Worm (Caenorhabditis elegans): ENCODE results near the gene C24A3.1.

ce11 chrX:8987828-8988227 is 11.0 kb upstream of the C24A3.1 start, which contains the start of gene twk-18:
- TF ChIP-seq ref-1 (GFP tag; conservative IDR thresholded peaks at IDR 0.05) (no peak), ztf-29 (GFP tag; IDR thresholded peaks at IDR 0.05) (no peak), med-1 (GFP tag; optimal IDR thresholded peaks at IDR 0.05; ENCODE audit: insufficient read depth) (no peak), tab-1 (GFP tag; IDR thresholded peaks at IDR 0.05) (no peak), T22C8.4 (GFP tag; IDR thresholded peaks at IDR 0.05) (no peak), flt-1 (GFP tag; IDR thresholded peaks at IDR 0.05) (no peak), klf-2 (GFP tag; conservative IDR thresholded peaks at IDR 0.05) (no peak), cog-1 (tag; optimal IDR thresholded peaks at IDR 0.05) (no peak)

Data from whole organism, midembryonic.